Worm (Caenorhabditis elegans) whole organism, midembryonic: ENCODE measurements around the gene ttr-17.
A peak's percentile ranks its signal among the peaks of the same experiment; 100 is the strongest.

ENCODE experiments used
- T22C8.4 ChIP-seq: fragments of 200-800 bp; sonication (Bioruptor generic); IDR thresholded peaks from 2 replicates; pipeline ENCODE4 v1.3.6; 2022; ENCODE audit warnings: missing genetic modification characterization, missing compliant biosample characterization
- cog-1 ChIP-seq: sonication (generic microtip); optimal IDR thresholded peaks from 2 replicates; lab custom pipeline; 2016; ENCODE audit warnings: missing genetic modification characterization, missing compliant biosample characterization
- flt-1 ChIP-seq: fragments of 200-800 bp; sonication (Bioruptor generic); IDR thresholded peaks from 2 replicates; pipeline ENCODE4 v1.3.6; 2022; ENCODE audit warnings: missing genetic modification characterization, missing compliant biosample characterization
- klf-2 ChIP-seq: fragments of 200-800 bp; sonication (Bioruptor generic); conservative IDR thresholded peaks from 2 replicates; pipeline ENCODE4 v1.3.6; 2022; ENCODE audit warnings: missing genetic modification reagents, missing genetic modification characterization, missing compliant biosample characterization
- med-1 ChIP-seq: sonication (generic microtip); optimal IDR thresholded peaks from 2 replicates; lab custom pipeline; 2017; ENCODE audit warnings: missing genetic modification characterization, mild to moderate bottlenecking, missing compliant biosample characterization, antibody characterized with exemption, missing genetic modification reagents; ENCODE audit not compliant: insufficient read depth
- ref-1 ChIP-seq: fragments of 200-800 bp; sonication (Bioruptor generic); conservative IDR thresholded peaks from 2 replicates; pipeline ENCODE4 v1.3.6; 2022; ENCODE audit warnings: missing genetic modification reagents, missing genetic modification characterization, missing compliant biosample characterization
- tab-1 ChIP-seq: fragments of 200-800 bp; sonication (Bioruptor generic); IDR thresholded peaks from 2 replicates; pipeline ENCODE4 v1.3.6; 2022; ENCODE audit warnings: missing genetic modification characterization, missing compliant biosample characterization
- ztf-23 ChIP-seq: fragments of 200-800 bp; sonication (Bioruptor generic); IDR thresholded peaks from 2 replicates; pipeline ENCODE4 v1.3.6; 2022; ENCODE audit warnings: missing genetic modification reagents, missing genetic modification characterization, missing compliant biosample characterization
- ztf-29 ChIP-seq: fragments of 200-800 bp; sonication (Bioruptor generic); IDR thresholded peaks from 2 replicates; pipeline ENCODE4 v1.3.6; 2022; ENCODE audit warnings: missing genetic modification reagents, missing genetic modification characterization, missing compliant biosample characterization

The ttr-17 gene

ce11 chrIV:11101383-11101782, 34.6 kb upstream of the ttr-17 start, which contains the start of gene srlf-18:
Gene srlf-18 (minus strand): TSS chrIV:11101483.
- TF ChIP-seq ref-1 (GFP tag; lab: Robert Waterston, UW) (no peak), cog-1 (tag; lab: Kevin White, UChicago) (no peak), ztf-29 (GFP tag; lab: Robert Waterston, UW) (no peak), tab-1 (no peak), klf-2 (GFP tag; lab: Robert Waterston, UW) (no peak)

- TF ChIP-seq tab-1: no peak
- no peak for TF ChIP-seq ref-1 (GFP tag; lab: Robert Waterston, UW)
- TF ChIP-seq cog-1 (tag; lab: Kevin White, UChicago): no peak
- TF ChIP-seq klf-2 (GFP tag; lab: Robert Waterston, UW): no peak
- TF ChIP-seq flt-1 (GFP tag; lab: Robert Waterston, UW): no peak
- no peak for TF ChIP-seq med-1 (GFP tag; lab: Kevin White, UChicago)
- no peak for TF ChIP-seq ztf-23 (GFP tag; lab: Robert Waterston, UW)
- TF ChIP-seq ztf-29 (GFP tag; lab: Robert Waterston, UW): no peak
- TF ChIP-seq T22C8.4 (GFP tag; lab: Robert Waterston, UW): no peak
These were observed 33.4 kb upstream of the ttr-17 start, which contains the start of gene str-3 for ce11 chrIV:11100271-11100670. Gene str-3 (minus strand): TSS chrIV:11100371.

DNA sequence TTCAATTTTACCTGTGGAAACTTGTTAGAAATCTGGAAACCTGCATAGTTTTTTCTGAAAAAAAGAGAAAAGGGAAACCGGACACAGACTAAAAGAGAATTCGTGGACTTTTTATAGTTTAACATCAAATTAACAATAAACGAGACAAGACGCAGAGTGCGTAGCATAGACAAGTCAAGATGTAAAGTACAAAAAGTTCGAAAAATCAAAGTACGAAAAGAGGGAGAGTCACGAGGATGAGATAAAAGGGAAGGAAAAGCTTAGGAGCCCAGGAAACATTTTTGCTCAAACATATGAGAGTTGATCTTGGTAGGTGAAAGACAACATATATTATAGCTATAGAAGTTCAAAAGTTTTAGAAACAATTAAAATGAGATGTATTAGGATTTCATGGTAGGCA, 31.0 kb upstream of the ttr-17 start, which contains the start of gene M7.12:
M7.12 (minus strand) TSS at position 188 of the 400 bp plus-strand sequence.
- TF ChIP-seq flt-1 (GFP tag; lab: Robert Waterston, UW) (no peak), ref-1 (GFP tag; lab: Robert Waterston, UW) (no peak), T22C8.4 (GFP tag; lab: Robert Waterston, UW) (no peak), ztf-23 (GFP tag; lab: Robert Waterston, UW) (no peak), klf-2 (GFP tag; lab: Robert Waterston, UW) (no peak), ztf-29 (GFP tag; lab: Robert Waterston, UW) (no peak), med-1 (GFP tag; lab: Kevin White, UChicago) (no peak)

DNA sequence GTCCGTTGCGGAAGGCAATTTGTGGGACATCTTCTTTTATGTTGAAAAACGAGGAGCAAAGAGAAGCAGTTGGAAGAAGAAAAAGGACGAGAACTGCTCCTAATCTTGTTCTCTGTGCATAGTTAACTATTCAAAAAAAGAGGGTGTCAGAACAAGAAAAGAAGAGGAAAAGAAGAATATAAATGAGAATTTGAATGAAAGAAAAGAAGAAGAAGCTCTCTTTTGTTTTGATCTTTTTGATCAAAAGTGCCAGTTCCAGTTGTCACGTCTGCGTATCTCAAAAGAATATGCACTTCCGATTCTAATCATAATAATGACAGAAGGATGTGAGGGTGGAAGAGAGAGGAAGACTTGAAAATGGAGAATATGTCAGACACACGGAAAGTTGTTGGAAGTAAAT, 28.1 kb upstream of the ttr-17 start, which contains the start of gene M7.8:
M7.8 (minus strand) TSS at position 112 of the 400 bp plus-strand sequence.
- TF ChIP-seq ztf-23 (GFP tag; lab: Robert Waterston, UW): no peak

DNA sequence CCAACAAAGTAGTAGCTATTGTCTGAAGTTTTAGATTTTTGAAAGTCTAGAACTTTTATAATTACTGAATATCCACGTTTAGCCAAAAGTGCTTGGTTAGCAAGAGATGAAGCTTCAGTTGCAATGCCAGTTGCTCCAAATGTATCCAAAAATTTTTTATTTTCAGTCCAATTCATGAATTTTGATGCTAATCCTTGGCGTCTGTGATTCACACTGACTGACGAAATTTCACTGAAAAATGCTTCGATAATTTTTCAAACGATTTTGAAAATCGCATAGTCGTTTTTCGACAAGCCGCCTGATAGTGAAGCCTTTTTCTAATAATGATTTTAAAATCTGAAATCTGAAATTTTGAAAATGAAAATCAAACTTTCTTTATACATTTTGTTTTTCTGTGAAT, 27.2 kb upstream of the ttr-17 start:
- TF ChIP-seq T22C8.4 (GFP tag; lab: Robert Waterston, UW) (no peak), tab-1 (no peak), cog-1 (tag; lab: Kevin White, UChicago) (no peak), ref-1 (GFP tag; lab: Robert Waterston, UW) (no peak), med-1 (GFP tag; lab: Kevin White, UChicago) (no peak), ztf-23 (GFP tag; lab: Robert Waterston, UW) (no peak), flt-1 (GFP tag; lab: Robert Waterston, UW) (no peak), ztf-29 (GFP tag; lab: Robert Waterston, UW) (no peak), klf-2 (GFP tag; lab: Robert Waterston, UW) (no peak)

DNA sequence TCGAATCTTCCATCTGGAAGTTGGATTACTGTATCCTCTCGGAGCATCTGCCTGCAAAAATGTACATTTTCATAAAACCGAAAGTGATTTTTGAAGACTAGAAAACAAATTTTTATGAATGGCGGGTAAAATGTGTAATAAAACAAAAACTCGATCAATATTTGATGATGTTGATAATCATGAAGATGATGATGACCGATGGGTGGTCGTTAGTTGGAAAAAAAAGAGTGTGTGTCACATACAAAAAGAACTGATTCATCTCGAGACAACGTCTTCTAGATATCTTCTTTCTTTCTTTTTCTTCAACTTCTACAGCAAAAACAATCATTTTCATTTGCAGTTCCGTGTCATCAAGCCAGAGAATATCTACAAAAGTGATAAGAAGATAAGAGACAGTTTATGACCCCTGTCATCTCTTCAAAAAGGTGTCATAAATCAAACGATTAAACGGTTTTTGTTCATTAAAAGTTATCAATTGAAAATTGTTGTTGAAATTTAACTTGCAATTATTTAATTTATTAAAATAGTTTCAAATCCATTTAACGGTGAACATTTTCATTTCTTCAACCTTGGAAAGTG, 25.8 kb upstream of the ttr-17 start, which contains the start of gene bcc-1:
bcc-1 (minus strand) TSS at position 51 of the 579 bp plus-strand sequence.
- no peak for TF ChIP-seq flt-1 (GFP tag; lab: Robert Waterston, UW)
- no peak for TF ChIP-seq med-1 (GFP tag; lab: Kevin White, UChicago)
- TF ChIP-seq tab-1: no peak
- no peak for TF ChIP-seq ztf-29 (GFP tag; lab: Robert Waterston, UW)
- no peak for TF ChIP-seq T22C8.4 (GFP tag; lab: Robert Waterston, UW)
- TF ChIP-seq klf-2 (GFP tag; lab: Robert Waterston, UW): no peak
- TF ChIP-seq cog-1 (tag; lab: Kevin White, UChicago): no peak
- no peak for TF ChIP-seq ref-1 (GFP tag; lab: Robert Waterston, UW)
- TF ChIP-seq ztf-23 (GFP tag; lab: Robert Waterston, UW): no peak

DNA sequence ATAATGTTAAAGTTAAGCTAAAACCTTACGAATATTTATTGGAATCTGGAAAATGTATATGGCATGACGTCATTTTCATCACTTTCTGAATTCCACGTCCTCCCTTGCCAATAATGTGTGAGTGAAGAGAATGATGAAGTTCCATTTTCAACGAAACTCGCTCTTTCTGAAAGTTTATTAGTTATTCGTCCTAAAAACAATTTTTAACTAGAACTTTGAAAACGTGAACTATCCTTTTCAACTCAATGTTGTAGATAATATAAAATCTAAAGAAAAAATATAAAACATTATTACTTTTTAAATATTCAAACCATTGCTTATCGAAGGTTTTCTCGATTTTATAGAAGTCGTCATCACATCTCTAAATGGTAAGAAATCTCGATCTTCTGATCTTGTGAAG, 22.7 kb upstream of the ttr-17 start, which contains the start of gene M7.7:
M7.7 (plus strand) TSS at position 301 of the 400 bp plus-strand sequence.
- TF ChIP-seq ref-1 (GFP tag; lab: Robert Waterston, UW): no peak
- TF ChIP-seq ztf-29 (GFP tag; lab: Robert Waterston, UW): no peak
- TF ChIP-seq klf-2 (GFP tag; lab: Robert Waterston, UW): no peak
- TF ChIP-seq flt-1 (GFP tag; lab: Robert Waterston, UW): no peak
- no peak for TF ChIP-seq med-1 (GFP tag; lab: Kevin White, UChicago)
- no peak for TF ChIP-seq tab-1
- no peak for TF ChIP-seq T22C8.4 (GFP tag; lab: Robert Waterston, UW)
- TF ChIP-seq ztf-23 (GFP tag; lab: Robert Waterston, UW): no peak

- TF ChIP-seq tab-1 (no peak), cog-1 (tag; lab: Kevin White, UChicago) (no peak), ref-1 (GFP tag; lab: Robert Waterston, UW) (no peak), ztf-23 (GFP tag; lab: Robert Waterston, UW) (no peak), med-1 (GFP tag; lab: Kevin White, UChicago) (no peak), klf-2 (GFP tag; lab: Robert Waterston, UW) (no peak), flt-1 (GFP tag; lab: Robert Waterston, UW) (no peak)
These were observed 16.8 kb upstream of the ttr-17 start, which contains the start of gene klc-1 for ce11 chrIV:11083609-11084008. Gene klc-1 (plus strand): TSS chrIV:11083735.

ce11 chrIV:11082789-11083235, 16.0 kb upstream of the ttr-17 start:
- peak; percentile 63 for TF ChIP-seq cog-1 (tag; lab: Kevin White, UChicago)
- TF ChIP-seq klf-2 (GFP tag; lab: Robert Waterston, UW): no peak
- peak; percentile 91 for TF ChIP-seq T22C8.4 (GFP tag; lab: Robert Waterston, UW)
- peak; percentile 70 for TF ChIP-seq ztf-23 (GFP tag; lab: Robert Waterston, UW)
